1 fruit fly cellular context compared by ENCODE assay signal in the genomic region with DNA sequence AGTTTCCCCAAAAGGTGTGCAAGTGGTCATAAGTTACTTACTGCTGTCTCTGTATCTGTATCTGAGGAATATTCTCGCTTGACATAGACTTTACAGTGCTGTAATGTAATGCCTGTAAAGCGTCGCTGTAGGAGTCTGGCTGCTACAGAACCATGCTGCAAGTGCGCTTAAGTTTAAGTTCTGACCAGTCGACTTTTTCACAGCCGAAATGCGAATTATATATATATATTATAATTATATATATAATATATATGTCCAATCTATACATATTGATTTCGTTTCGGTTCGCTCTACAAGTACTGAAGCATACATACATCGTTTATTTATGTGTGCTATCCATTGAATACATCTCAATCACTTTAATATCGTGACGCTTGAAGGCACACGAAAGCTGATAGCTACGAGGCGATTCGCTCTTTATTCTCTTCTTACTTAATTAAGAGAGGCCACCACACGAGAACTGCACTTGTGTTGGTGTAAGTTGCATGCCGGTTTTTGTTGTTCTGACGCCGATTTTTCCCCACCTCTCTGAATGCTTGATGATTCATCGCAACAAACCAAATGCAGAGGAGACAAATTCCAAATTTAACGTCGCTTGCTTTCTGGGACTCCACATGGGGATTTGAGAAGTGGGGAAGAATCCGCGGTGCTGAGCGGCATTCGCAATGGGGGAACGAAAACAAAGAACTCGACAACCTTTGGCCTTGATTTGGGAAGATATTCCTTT.
TF ChIP-seq lines count a peak whose summit lies in the region.

No protein-coding gene starts in this region.

TF ChIP-seq in whole organism, embryonic, 481 proteins besides CTCF, POLR2A, EP300 and RAD21 (continued from another document and continues in another):
- TF ChIP-seq pb (GFP tag; optimal IDR thresholded peaks at IDR 0.05; lab: Kevin White, UChicago) (no peak), odd (GFP tag; optimal IDR thresholded peaks at IDR 0.05; lab: Kevin White, UChicago) (no peak), CG17829 (tag; optimal IDR thresholded peaks at IDR 0.05; lab: Kevin White, UChicago) (peak; percentile 34), vfl (GFP tag; optimal IDR thresholded peaks at IDR 0.05; lab: Kevin White, UChicago) (no peak), bsh (GFP tag; optimal IDR thresholded peaks at IDR 0.05; lab: Kevin White, UChicago) (peak; percentile 12 to 58), CG4617 (GFP tag; optimal IDR thresholded peaks at IDR 0.05; lab: Kevin White, UChicago; ENCODE audit: borderline replicate concordance) (no peak), Sry-β (GFP tag; optimal IDR thresholded peaks at IDR 0.05; lab: Kevin White, UChicago) (no peak), esg (GFP tag; conservative IDR thresholded peaks at IDR 0.05; lab: Robert Waterston, UW) (no peak), pho (GFP tag; optimal IDR thresholded peaks at IDR 0.05; lab: Kevin White, UChicago) (no peak), grau (tag; optimal IDR thresholded peaks at IDR 0.05; lab: Kevin White, UChicago) (peak; percentile 14), CG10366 (GFP tag; IDR thresholded peaks at IDR 0.05; lab: Robert Waterston, UW) (no peak), vnd (GFP tag; IDR thresholded peaks at IDR 0.05; lab: Robert Waterston, UW; ENCODE audit: partially characterized antibody) (no peak), Nf-YA (GFP tag; IDR thresholded peaks at IDR 0.05; lab: Robert Waterston, UW) (no peak), pnt (GFP tag; optimal IDR thresholded peaks at IDR 0.05; lab: Kevin White, UChicago) (no peak), CG17912 (GFP tag; optimal IDR thresholded peaks at IDR 0.05; lab: Kevin White, UChicago) (peak; percentile 59), CG16815 (GFP tag; optimal IDR thresholded peaks at IDR 0.05; lab: Kevin White, UChicago) (no peak), Doc2 (GFP tag; IDR thresholded peaks at IDR 0.05; lab: Robert Waterston, UW) (no peak), sc (optimal IDR thresholded peaks at IDR 0.05; lab: Kevin White, UChicago) (no peak), sc (GFP tag; optimal IDR thresholded peaks at IDR 0.05; lab: Kevin White, UChicago) (peak; percentile 40), sna (GFP tag; IDR thresholded peaks at IDR 0.05; lab: Robert Waterston, UW; ENCODE audit: partially characterized antibody) (0 out of 2 replicates have a peak, but pooled peaks have one; percentile 19), CG31441 (GFP tag; IDR thresholded peaks at IDR 0.05; lab: Robert Waterston, UW) (0 out of 2 replicates have a peak, but pooled peaks have one; percentile 26), ap (GFP tag; IDR thresholded peaks at IDR 0.05; lab: Robert Waterston, UW) (no peak), CG1529 (GFP tag; optimal IDR thresholded peaks at IDR 0.05; lab: Kevin White, UChicago) (no peak), CG10979 (tag; optimal IDR thresholded peaks at IDR 0.05; lab: Kevin White, UChicago) (no peak), ato (GFP tag; IDR thresholded peaks at IDR 0.05; lab: Robert Waterston, UW; ENCODE audit: partially characterized antibody) (no peak), knrl (GFP tag; IDR thresholded peaks at IDR 0.05; lab: Robert Waterston, UW; ENCODE audit: partially characterized antibody) (0 out of 3 replicates have a peak, but pooled peaks have one; percentile 38), HLH54F (GFP tag; optimal IDR thresholded peaks at IDR 0.05; lab: Kevin White, UChicago) (no peak), bab2 (GFP tag; optimal IDR thresholded peaks at IDR 0.05; lab: Kevin White, UChicago) (no peak), Elba2 (GFP tag; optimal IDR thresholded peaks at IDR 0.05; lab: Kevin White, UChicago) (no peak), CG34422 (GFP tag; IDR thresholded peaks at IDR 0.05; lab: Robert Waterston, UW) (no peak), chm (GFP tag; IDR thresholded peaks at IDR 0.05; lab: Robert Waterston, UW) (peak; percentile 78; the same call in 1 of the 2 replicates), gcm2 (GFP tag; optimal IDR thresholded peaks at IDR 0.05; lab: Kevin White, UChicago) (no peak), Taf1 (GFP tag; IDR thresholded peaks at IDR 0.05; lab: Robert Waterston, UW) (no peak), kah (GFP tag; optimal IDR thresholded peaks at IDR 0.05; lab: Kevin White, UChicago) (no peak), slou (GFP tag; optimal IDR thresholded peaks at IDR 0.05; lab: Kevin White, UChicago) (no peak), CG8089 (GFP tag; optimal IDR thresholded peaks at IDR 0.05; lab: Kevin White, UChicago) (no peak), CG43689 (GFP tag; IDR thresholded peaks at IDR 0.05; lab: Robert Waterston, UW) (no peak), CG7928 (GFP tag; optimal IDR thresholded peaks at IDR 0.05; lab: Kevin White, UChicago) (no peak), Usf (GFP tag; optimal IDR thresholded peaks at IDR 0.05; lab: Kevin White, UChicago) (no peak), CG1602 (GFP tag; optimal IDR thresholded peaks at IDR 0.05; lab: Kevin White, UChicago) (no peak), ewg (GFP tag; optimal IDR thresholded peaks at IDR 0.05; lab: Kevin White, UChicago) (peak; percentile 44), repo (GFP tag; optimal IDR thresholded peaks at IDR 0.05; lab: Kevin White, UChicago) (no peak), CG8359 (GFP tag; optimal IDR thresholded peaks at IDR 0.05; lab: Kevin White, UChicago; ENCODE audit: borderline replicate concordance) (peak; percentile 7), Tbp (GFP tag; optimal IDR thresholded peaks at IDR 0.05; lab: Kevin White, UChicago) (no peak), row (GFP tag; IDR thresholded peaks at IDR 0.05; lab: Robert Waterston, UW) (no peak), CG17568 (GFP tag; optimal IDR thresholded peaks at IDR 0.05; lab: Kevin White, UChicago) (no peak), CG3281 (GFP tag; optimal IDR thresholded peaks at IDR 0.05; lab: Kevin White, UChicago) (no peak), CG3407 (GFP tag; optimal IDR thresholded peaks at IDR 0.05; lab: Kevin White, UChicago) (no peak), CG10462 (GFP tag; optimal IDR thresholded peaks at IDR 0.05; lab: Kevin White, UChicago) (no peak), Bgb (GFP tag; IDR thresholded peaks at IDR 0.05; lab: Robert Waterston, UW; ENCODE audit: partially characterized antibody) (0 out of 2 replicates have a peak, but pooled peaks have one; percentile 12), MESR4 (GFP tag; optimal IDR thresholded peaks at IDR 0.05; lab: Kevin White, UChicago) (no peak), CG1647 (GFP tag; optimal IDR thresholded peaks at IDR 0.05; lab: Kevin White, UChicago) (no peak), CG15514 (GFP tag; optimal IDR thresholded peaks at IDR 0.05; lab: Kevin White, UChicago) (no peak), CG2712 (tag; optimal IDR thresholded peaks at IDR 0.05; lab: Kevin White, UChicago) (peak; percentile 42), her (GFP tag; optimal IDR thresholded peaks at IDR 0.05; lab: Kevin White, UChicago) (no peak), Rx (GFP tag; IDR thresholded peaks at IDR 0.05; lab: Robert Waterston, UW) (no peak), Hr51 (GFP tag; optimal IDR thresholded peaks at IDR 0.05; lab: Kevin White, UChicago) (peak in 1 of 2 experiments; percentile 32), CG8290 (GFP tag; optimal IDR thresholded peaks at IDR 0.05; lab: Kevin White, UChicago) (no peak), CG8290 (tag; optimal IDR thresholded peaks at IDR 0.05; lab: Kevin White, UChicago) (no peak), CG4360 (GFP tag; IDR thresholded peaks at IDR 0.05; lab: Robert Waterston, UW) (peak; percentile 45; the same call in 1 of the 2 replicates), CG12299 (tag; optimal IDR thresholded peaks at IDR 0.05; lab: Kevin White, UChicago) (peak; percentile 1), hb (GFP tag; IDR thresholded peaks at IDR 0.05; lab: Robert Waterston, UW; ENCODE audit: partially characterized antibody) (no peak), dmrt99B (tag; optimal IDR thresholded peaks at IDR 0.05; lab: Kevin White, UChicago) (peak; percentile 16), CG9609 (GFP tag; optimal IDR thresholded peaks at IDR 0.05; lab: Kevin White, UChicago) (no peak), H2.0 (GFP tag; IDR thresholded peaks at IDR 0.05; lab: Robert Waterston, UW) (no peak), CG5953 (GFP tag; IDR thresholded peaks at IDR 0.05; lab: Robert Waterston, UW) (no peak), Hey (tag; optimal IDR thresholded peaks at IDR 0.05; lab: Kevin White, UChicago) (no peak), en (GFP tag; optimal IDR thresholded peaks at IDR 0.05; lab: Kevin White, UChicago) (no peak), CG10565 (GFP tag; optimal IDR thresholded peaks at IDR 0.05; lab: Kevin White, UChicago) (no peak), ab (GFP tag; optimal IDR thresholded peaks at IDR 0.05; lab: Kevin White, UChicago) (no peak), NC2β (GFP tag; optimal IDR thresholded peaks at IDR 0.05; lab: Kevin White, UChicago) (no peak), CG4404 (GFP tag; IDR thresholded peaks at IDR 0.05; lab: Robert Waterston, UW) (no peak), vvl (GFP tag; IDR thresholded peaks at IDR 0.05; lab: Robert Waterston, UW) (0 out of 2 replicates have a peak, but pooled peaks have one; percentile 0), CG33213 (GFP tag; optimal IDR thresholded peaks at IDR 0.05; lab: Kevin White, UChicago) (no peak), Side (GFP tag; optimal IDR thresholded peaks at IDR 0.05; lab: Kevin White, UChicago) (no peak), Sry-δ (GFP tag; optimal IDR thresholded peaks at IDR 0.05; lab: Kevin White, UChicago) (no peak), onecut (GFP tag; IDR thresholded peaks at IDR 0.05; lab: Robert Waterston, UW) (no peak), nmo (GFP tag; optimal IDR thresholded peaks at IDR 0.05; lab: Kevin White, UChicago) (peak; percentile 65), sim (GFP tag; IDR thresholded peaks at IDR 0.05; lab: Robert Waterston, UW) (no peak), CG12155 (GFP tag; optimal IDR thresholded peaks at IDR 0.05; lab: Kevin White, UChicago) (no peak), Jarid2 (GFP tag; optimal IDR thresholded peaks at IDR 0.05; lab: Kevin White, UChicago) (peak; percentile 17), Eip74EF (GFP tag; optimal IDR thresholded peaks at IDR 0.05; lab: Kevin White, UChicago) (peak in 1 of 2 experiments; percentile 33), ttk (GFP tag; IDR thresholded peaks at IDR 0.05; lab: Robert Waterston, UW) (no peak), TFAM (GFP tag; optimal IDR thresholded peaks at IDR 0.05; lab: Kevin White, UChicago) (no peak), Dek (tag; optimal IDR thresholded peaks at IDR 0.05; lab: Kevin White, UChicago) (peak; percentile 37), bbx (GFP tag; IDR thresholded peaks at IDR 0.05; lab: Robert Waterston, UW; ENCODE audit: partially characterized antibody) (no peak), CG9797 (GFP tag; optimal IDR thresholded peaks at IDR 0.05; lab: Kevin White, UChicago) (no peak), Myb (GFP tag; optimal IDR thresholded peaks at IDR 0.05; lab: Kevin White, UChicago) (no peak), Opbp (GFP tag; IDR thresholded peaks at IDR 0.05; lab: Robert Waterston, UW; ENCODE audit: partially characterized antibody) (0 out of 3 replicates have a peak, but pooled peaks have one; percentile 7), sug (tag; optimal IDR thresholded peaks at IDR 0.05; lab: Kevin White, UChicago) (peak; percentile 56), CG12236 (GFP tag; optimal IDR thresholded peaks at IDR 0.05; lab: Kevin White, UChicago) (no peak), fu2 (GFP tag; optimal IDR thresholded peaks at IDR 0.05; lab: Kevin White, UChicago) (no peak), twi (tag; optimal IDR thresholded peaks at IDR 0.05; lab: Kevin White, UChicago) (no peak), CG13624 (GFP tag; optimal IDR thresholded peaks at IDR 0.05; lab: Kevin White, UChicago) (no peak), CG15479 (GFP tag; optimal IDR thresholded peaks at IDR 0.05; lab: Kevin White, UChicago) (no peak), dm (GFP tag; optimal IDR thresholded peaks at IDR 0.05; lab: Kevin White, UChicago) (no peak), B-H2 (GFP tag; optimal IDR thresholded peaks at IDR 0.05; lab: Kevin White, UChicago) (peak; percentile 12), CG8944 (GFP tag; optimal IDR thresholded peaks at IDR 0.05; lab: Kevin White, UChicago) (no peak), fd3F (GFP tag; optimal IDR thresholded peaks at IDR 0.05; lab: Kevin White, UChicago) (no peak), lab (GFP tag; optimal IDR thresholded peaks at IDR 0.05; lab: Kevin White, UChicago) (no peak), cas (GFP tag; IDR thresholded peaks at IDR 0.05; lab: Robert Waterston, UW) (no peak), cg (GFP tag; optimal IDR thresholded peaks at IDR 0.05; lab: Kevin White, UChicago) (peak; percentile 81), fru (optimal IDR thresholded peaks at IDR 0.05; lab: Kevin White, UChicago) (no peak), CG12942 (GFP tag; optimal IDR thresholded peaks at IDR 0.05; lab: Kevin White, UChicago) (no peak), CG30431 (GFP tag; optimal IDR thresholded peaks at IDR 0.05; lab: Kevin White, UChicago) (no peak), gro (GFP tag; optimal IDR thresholded peaks at IDR 0.05; lab: Kevin White, UChicago) (no peak), Neu2 (GFP tag; optimal IDR thresholded peaks at IDR 0.05; lab: Kevin White, UChicago; ENCODE audit: borderline replicate concordance) (no peak), abd-A (tag; optimal IDR thresholded peaks at IDR 0.05; lab: Kevin White, UChicago) (no peak), CoRest (tag; optimal IDR thresholded peaks at IDR 0.05; lab: Kevin White, UChicago) (peak; percentile 65), CG13287 (GFP tag; IDR thresholded peaks at IDR 0.05; lab: Robert Waterston, UW; ENCODE audit: partially characterized antibody) (0 out of 2 replicates have a peak, but pooled peaks have one; percentile 22), MTF-1 (GFP tag; optimal IDR thresholded peaks at IDR 0.05; lab: Kevin White, UChicago; ENCODE audit: borderline replicate concordance) (no peak), exex (tag; optimal IDR thresholded peaks at IDR 0.05; lab: Kevin White, UChicago) (no peak), Oli (tag; optimal IDR thresholded peaks at IDR 0.05; lab: Kevin White, UChicago) (peak; percentile 27), Fer2 (tag; optimal IDR thresholded peaks at IDR 0.05; lab: Kevin White, UChicago) (no peak), CG17186 (GFP tag; optimal IDR thresholded peaks at IDR 0.05; lab: Kevin White, UChicago) (no peak), caup (GFP tag; optimal IDR thresholded peaks at IDR 0.05; lab: Kevin White, UChicago; ENCODE audit: severe bottlenecking) (no peak), Chrac-16 (GFP tag; optimal IDR thresholded peaks at IDR 0.05; lab: Kevin White, UChicago) (no peak), gcm (GFP tag; optimal IDR thresholded peaks at IDR 0.05; lab: Kevin White, UChicago) (peak; percentile 10), MBD-R2 (GFP tag; IDR thresholded peaks at IDR 0.05; lab: Robert Waterston, UW) (no peak), fd96Cb (tag; optimal IDR thresholded peaks at IDR 0.05; lab: Kevin White, UChicago) (no peak), CG13424 (tag; optimal IDR thresholded peaks at IDR 0.05; lab: Kevin White, UChicago) (peak; percentile 3), CG16863 (GFP tag; optimal IDR thresholded peaks at IDR 0.05; lab: Kevin White, UChicago) (no peak), shn (GFP tag; optimal IDR thresholded peaks at IDR 0.05; lab: Kevin White, UChicago) (no peak)
